Worm (Caenorhabditis elegans) whole organism, mixed stage, embryonic: ENCODE data around the gene clec-137.

Experiments used
- M03D4.4 ChIP-seq: sonication (generic microtip); optimal IDR thresholded peaks from 2 replicates; lab custom pipeline; 2017; ENCODE audit warnings: mild to moderate bottlenecking, missing genetic modification characterization, missing compliant biosample characterization
- elt-1 ChIP-seq: sonication (generic microtip); optimal IDR thresholded peaks from 2 replicates; lab custom pipeline; 2017; ENCODE audit warnings: missing genetic modification characterization, mild to moderate bottlenecking, missing compliant biosample characterization, antibody characterized with exemption, moderate library complexity, borderline replicate concordance; ENCODE audit not compliant: insufficient read depth
- lin-32 ChIP-seq: fragments of 200-800 bp; sonication (Bioruptor generic); optimal IDR thresholded peaks from 2 replicates; lab custom pipeline; 2018; ENCODE audit warnings: mild to moderate bottlenecking, missing genetic modification characterization, missing compliant biosample characterization
- mls-2 ChIP-seq: sonication (generic microtip); optimal IDR thresholded peaks from 2 replicates; lab custom pipeline; 2016; ENCODE audit warnings: mild to moderate bottlenecking, missing genetic modification characterization, moderate library complexity, missing compliant biosample characterization
- nhr-28 ChIP-seq: fragments of 150-350 bp; optimal IDR thresholded peaks from 2 replicates; lab custom pipeline; 2014; ENCODE audit warnings: missing biosample characterization, missing genetic modification characterization
- pha-4 ChIP-seq: fragments of 150-350 bp; optimal IDR thresholded peaks from 2 replicates; lab custom pipeline; 2018; ENCODE audit warnings: missing biosample characterization, missing genetic modification reagents, missing genetic modification characterization
- unc-120 ChIP-seq: sonication (generic microtip); optimal IDR thresholded peaks from 2 replicates; lab custom pipeline; 2017; ENCODE audit warnings: missing genetic modification characterization, missing compliant biosample characterization; ENCODE audit not compliant: poor library complexity, severe bottlenecking

- TF ChIP-seq pha-4 (tag; lab: Kevin White, UChicago) (no peak), M03D4.4 (no peak), unc-120 (tag; lab: Kevin White, UChicago) (peak; percentile 4), nhr-28 (tag; lab: Kevin White, UChicago) (no peak), lin-32 (GFP tag; lab: Kevin White, UChicago) (no peak), mls-2 (tag; lab: Kevin White, UChicago) (no peak), elt-1 (tag; lab: Kevin White, UChicago) (no peak)
These were observed 45.3 kb downstream of the clec-137 start for ce11 chrII:4572579-4572978.
